Worm (Caenorhabditis elegans) whole organism, midembryonic: ENCODE data around the gene skpo-3.

Source experiments
- T22C8.4 ChIP-seq: fragments of 200-800 bp; sonication (Bioruptor generic); IDR thresholded peaks from 2 replicates; pipeline ENCODE4 v1.3.6; 2022; ENCODE audit warnings: missing genetic modification characterization, missing compliant biosample characterization
- cog-1 ChIP-seq: sonication (generic microtip); optimal IDR thresholded peaks from 2 replicates; lab custom pipeline; 2016; ENCODE audit warnings: missing genetic modification characterization, missing compliant biosample characterization
- flt-1 ChIP-seq: fragments of 200-800 bp; sonication (Bioruptor generic); IDR thresholded peaks from 2 replicates; pipeline ENCODE4 v1.3.6; 2022; ENCODE audit warnings: missing genetic modification characterization, missing compliant biosample characterization
- klf-2 ChIP-seq: fragments of 200-800 bp; sonication (Bioruptor generic); conservative IDR thresholded peaks from 2 replicates; pipeline ENCODE4 v1.3.6; 2022; ENCODE audit warnings: missing genetic modification reagents, missing genetic modification characterization, missing compliant biosample characterization
- med-1 ChIP-seq: sonication (generic microtip); optimal IDR thresholded peaks from 2 replicates; lab custom pipeline; 2017; ENCODE audit warnings: missing genetic modification characterization, mild to moderate bottlenecking, missing compliant biosample characterization, antibody characterized with exemption, missing genetic modification reagents; ENCODE audit not compliant: insufficient read depth
- ref-1 ChIP-seq: fragments of 200-800 bp; sonication (Bioruptor generic); conservative IDR thresholded peaks from 2 replicates; pipeline ENCODE4 v1.3.6; 2022; ENCODE audit warnings: missing genetic modification reagents, missing genetic modification characterization, missing compliant biosample characterization
- tab-1 ChIP-seq: fragments of 200-800 bp; sonication (Bioruptor generic); IDR thresholded peaks from 2 replicates; pipeline ENCODE4 v1.3.6; 2022; ENCODE audit warnings: missing genetic modification characterization, missing compliant biosample characterization
- ztf-23 ChIP-seq: fragments of 200-800 bp; sonication (Bioruptor generic); IDR thresholded peaks from 2 replicates; pipeline ENCODE4 v1.3.6; 2022; ENCODE audit warnings: missing genetic modification reagents, missing genetic modification characterization, missing compliant biosample characterization
- ztf-29 ChIP-seq: fragments of 200-800 bp; sonication (Bioruptor generic); IDR thresholded peaks from 2 replicates; pipeline ENCODE4 v1.3.6; 2022; ENCODE audit warnings: missing genetic modification reagents, missing genetic modification characterization, missing compliant biosample characterization

skpo-3 gene

DNA sequence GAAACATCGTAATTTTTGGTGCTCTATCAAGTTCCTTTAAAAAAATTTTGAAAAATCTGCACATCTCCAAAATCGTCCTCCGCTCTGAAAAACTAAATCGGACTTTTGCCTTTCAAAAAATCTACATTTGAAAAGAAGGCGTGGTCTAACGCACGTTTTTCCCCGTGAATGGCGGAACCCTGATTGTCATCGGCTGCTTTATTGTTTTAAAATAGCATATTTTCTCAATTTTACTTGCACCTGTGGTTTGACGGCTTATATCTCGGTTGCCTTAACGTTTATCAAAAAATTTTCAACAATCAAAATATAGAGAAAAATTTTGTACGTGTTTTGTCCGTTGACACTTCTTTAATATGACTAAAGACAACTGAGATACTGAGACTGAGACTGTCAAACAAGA, 13.7 kb upstream of the skpo-3 start:
- no peak for TF ChIP-seq tab-1 (GFP tag; lab: Robert Waterston, UW)
- TF ChIP-seq klf-2 = no peak
- TF ChIP-seq T22C8.4 (GFP tag; lab: Robert Waterston, UW) = no peak

- no peak for TF ChIP-seq ztf-23
- no peak for TF ChIP-seq tab-1 (GFP tag; lab: Robert Waterston, UW)
- no peak for TF ChIP-seq T22C8.4 (GFP tag; lab: Robert Waterston, UW)
- no peak for TF ChIP-seq klf-2
- TF ChIP-seq flt-1 (GFP tag; lab: Robert Waterston, UW) = no peak
- no peak for TF ChIP-seq cog-1 (tag; lab: Kevin White, UChicago)
- no peak for TF ChIP-seq ref-1
- no peak for TF ChIP-seq ztf-29
- no peak for TF ChIP-seq med-1 (GFP tag; lab: Kevin White, UChicago)
Measured at ce11 chrII:7232517-7232916, 13.2 kb upstream of the skpo-3 start, which contains the start of gene ctsa-3.1. ctsa-3.1 (plus strand) TSS chrII:7232853.

ce11 chrII:7233274-7233673, 12.4 kb upstream of the skpo-3 start:
- TF ChIP-seq ztf-23 = no peak
- TF ChIP-seq T22C8.4 (GFP tag; lab: Robert Waterston, UW) = no peak
- no peak for TF ChIP-seq cog-1 (tag; lab: Kevin White, UChicago)
- TF ChIP-seq klf-2 = no peak
- TF ChIP-seq ztf-29 = no peak

- no peak for TF ChIP-seq ref-1
- TF ChIP-seq flt-1 (GFP tag; lab: Robert Waterston, UW) = no peak
- no peak for TF ChIP-seq tab-1 (GFP tag; lab: Robert Waterston, UW)
- no peak for TF ChIP-seq klf-2
- TF ChIP-seq ztf-29 = no peak
- no peak for TF ChIP-seq T22C8.4 (GFP tag; lab: Robert Waterston, UW)
- TF ChIP-seq cog-1 (tag; lab: Kevin White, UChicago) = no peak
- no peak for TF ChIP-seq ztf-23
- no peak for TF ChIP-seq med-1 (GFP tag; lab: Kevin White, UChicago)
Measured at ce11 chrII:7236937-7237336, 8.7 kb upstream of the skpo-3 start.

DNA sequence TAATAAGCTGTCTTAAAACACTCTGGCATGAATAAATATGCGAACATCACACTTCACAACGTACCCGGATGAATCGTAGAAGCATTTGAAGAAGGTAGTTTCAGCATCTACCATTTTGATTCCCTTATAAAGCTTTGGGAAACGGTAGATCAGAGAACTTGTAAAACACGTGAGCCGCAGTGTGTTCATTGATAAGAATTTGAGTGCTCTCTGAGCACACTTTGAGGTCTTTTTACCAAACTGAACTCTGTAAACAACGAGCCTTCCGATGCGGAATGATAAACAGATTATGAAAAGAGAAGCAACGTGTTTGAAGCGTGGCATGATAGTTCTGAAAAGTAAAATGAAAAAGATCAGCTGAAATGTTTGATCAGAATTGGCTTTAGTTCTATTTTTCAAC, 7.4 kb upstream of the skpo-3 start, which contains the start of gene aqp-1:
TSS of gene aqp-1 (minus strand) at position 102 of the 400 bp plus-strand sequence.
- TF ChIP-seq T22C8.4 (GFP tag; lab: Robert Waterston, UW) (no peak), tab-1 (GFP tag; lab: Robert Waterston, UW) (no peak), ref-1 (no peak), flt-1 (GFP tag; lab: Robert Waterston, UW) (no peak), ztf-23 (no peak), cog-1 (tag; lab: Kevin White, UChicago) (no peak), ztf-29 (no peak), klf-2 (no peak), med-1 (GFP tag; lab: Kevin White, UChicago) (no peak)

ce11 chrII:7238791-7239190, 6.9 kb upstream of the skpo-3 start:
- TF ChIP-seq klf-2 = no peak
- no peak for TF ChIP-seq cog-1 (tag; lab: Kevin White, UChicago)
- no peak for TF ChIP-seq tab-1 (GFP tag; lab: Robert Waterston, UW)
- no peak for TF ChIP-seq ztf-23
- no peak for TF ChIP-seq med-1 (GFP tag; lab: Kevin White, UChicago)
- TF ChIP-seq T22C8.4 (GFP tag; lab: Robert Waterston, UW) = no peak
- TF ChIP-seq ref-1 = no peak
- TF ChIP-seq ztf-29 = no peak
- TF ChIP-seq flt-1 (GFP tag; lab: Robert Waterston, UW) = no peak

ce11 chrII:7239705-7240104, 6.0 kb upstream of the skpo-3 start:
- no peak for TF ChIP-seq med-1 (GFP tag; lab: Kevin White, UChicago)

- TF ChIP-seq klf-2 (no peak), ref-1 (no peak), ztf-29 (no peak), tab-1 (GFP tag; lab: Robert Waterston, UW) (no peak), cog-1 (tag; lab: Kevin White, UChicago) (no peak), T22C8.4 (GFP tag; lab: Robert Waterston, UW) (no peak), med-1 (GFP tag; lab: Kevin White, UChicago) (no peak), flt-1 (GFP tag; lab: Robert Waterston, UW) (no peak), ztf-23 (no peak)
Measured at ce11 chrII:7242754-7243153, 2.9 kb upstream of the skpo-3 start.

ce11 chrII:7251978-7252377, 6.3 kb downstream of the skpo-3 start, which contains the start of the genes prx-13 and ada-2:
prx-13 (minus strand) TSS chrII:7252015.
ada-2 (plus strand) TSS chrII:7252259.
- TF ChIP-seq med-1 (GFP tag; lab: Kevin White, UChicago) = no peak
- no peak for TF ChIP-seq flt-1 (GFP tag; lab: Robert Waterston, UW)
- TF ChIP-seq ref-1 = no peak
- TF ChIP-seq ztf-23 = no peak
- TF ChIP-seq cog-1 (tag; lab: Kevin White, UChicago) = no peak

DNA sequence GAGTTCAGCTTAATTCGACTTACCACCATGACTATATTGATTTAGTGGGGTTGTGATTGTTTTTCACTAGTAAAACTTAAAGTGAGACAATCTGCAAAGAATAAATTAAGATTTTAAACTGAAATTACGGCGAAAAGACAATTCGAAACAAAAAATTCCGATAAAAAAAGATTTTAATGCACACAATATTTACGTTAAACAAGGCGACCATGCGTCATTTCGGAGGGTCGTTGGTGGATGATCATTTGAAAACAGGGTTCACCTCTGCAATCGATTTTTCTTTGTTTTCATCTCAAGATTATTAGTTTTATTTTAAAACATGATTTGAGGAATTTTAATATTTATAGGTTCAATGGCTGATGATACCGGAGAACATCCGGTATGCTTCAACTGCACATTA, 7.4 kb downstream of the skpo-3 start, which contains the start of gene lsm-4:
TSS of gene lsm-4 (minus strand) at position 91 of the 400 bp plus-strand sequence.
- TF ChIP-seq cog-1 (tag; lab: Kevin White, UChicago) (no peak), med-1 (GFP tag; lab: Kevin White, UChicago) (no peak), T22C8.4 (GFP tag; lab: Robert Waterston, UW) (no peak), klf-2 (no peak), flt-1 (GFP tag; lab: Robert Waterston, UW) (no peak), ref-1 (no peak), tab-1 (GFP tag; lab: Robert Waterston, UW) (no peak), ztf-29 (no peak), ztf-23 (no peak)

DNA sequence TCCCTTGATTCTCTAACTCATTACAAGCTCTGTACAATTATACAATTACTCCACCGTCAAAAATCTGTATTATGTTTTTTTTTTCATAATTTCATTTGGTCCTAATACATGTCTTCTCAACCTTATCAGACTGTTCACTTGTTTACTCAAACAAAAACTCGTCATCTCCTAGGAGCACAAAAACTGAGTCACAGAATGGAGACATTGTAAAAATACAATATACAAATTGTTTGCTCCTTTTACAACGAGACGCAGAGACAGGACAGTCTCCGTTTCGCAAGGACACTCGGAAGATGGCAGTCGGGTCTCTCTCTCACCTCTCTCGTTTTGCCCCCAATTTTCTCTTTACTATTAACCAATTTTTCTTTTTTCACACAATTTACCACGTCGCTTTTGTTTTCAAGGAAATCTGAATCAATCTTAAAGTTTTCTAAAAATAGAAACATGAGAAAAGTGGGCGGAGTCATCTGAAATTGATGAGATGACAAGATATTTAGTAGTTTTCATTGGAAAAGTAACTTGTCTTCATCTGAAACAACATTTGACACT, 10.0 kb downstream of the skpo-3 start, which contains the start of gene F32A5.8:
TSS of gene F32A5.8 (plus strand) at position 499 of the 549 bp plus-strand sequence.
- no peak for TF ChIP-seq cog-1 (tag; lab: Kevin White, UChicago)
- no peak for TF ChIP-seq T22C8.4 (GFP tag; lab: Robert Waterston, UW)
- no peak for TF ChIP-seq ztf-23
- no peak for TF ChIP-seq ref-1
- TF ChIP-seq med-1 (GFP tag; lab: Kevin White, UChicago) = no peak
- TF ChIP-seq klf-2 = no peak
- no peak for TF ChIP-seq tab-1 (GFP tag; lab: Robert Waterston, UW)
- TF ChIP-seq ztf-29 = no peak
- TF ChIP-seq flt-1 (GFP tag; lab: Robert Waterston, UW) = no peak
